Fruit fly (Drosophila melanogaster) Kc167 (cell line): ENCODE measurements around the gene CG12229.

ENCODE experiments used
- Myc ChIP-seq: fragments of >200 bp; optimal IDR thresholded peaks from 2 replicates; lab custom pipeline; 2017; ENCODE audit warnings: missing external identifiers
- Sin3A ChIP-seq: fragments of >200 bp; optimal IDR thresholded peaks from 2 replicates; lab custom pipeline; 2018; ENCODE audit warnings: missing external identifiers
- h ChIP-seq: fragments of >200 bp; optimal IDR thresholded peaks from 3 replicates; lab custom pipeline; 2018; ENCODE audit warnings: missing external identifiers
- insv ChIP-seq: fragments of >200 bp; optimal IDR thresholded peaks from 3 replicates; lab custom pipeline; 2018; ENCODE audit warnings: missing external identifiers
- psq ChIP-seq: fragments of >200 bp; optimal IDR thresholded peaks from 2 replicates; lab custom pipeline; 2017; ENCODE audit warnings: missing external identifiers
- ttk ChIP-seq: sonication (Bioruptor generic); optimal IDR thresholded peaks from 2 replicates; lab custom pipeline; 2017; ENCODE audit warnings: missing external identifiers

CG12229 gene

dm6 chr3L:17458856-17459518 is 22.8 kb upstream of the CG12229 start:
- TF ChIP-seq psq = no peak
- TF ChIP-seq Sin3A = no peak
- no peak for TF ChIP-seq ttk
- TF ChIP-seq h (lab: Kevin White, UChicago) = no peak
- TF ChIP-seq insv = no peak
- TF ChIP-seq Myc (lab: Kevin White, UChicago) = no peak

- TF ChIP-seq Sin3A = no peak
- TF ChIP-seq insv = no peak
- TF ChIP-seq Myc (lab: Kevin White, UChicago) = no peak
- TF ChIP-seq psq = no peak
- no peak for TF ChIP-seq ttk
- no peak for TF ChIP-seq h (lab: Kevin White, UChicago)
These were observed 21.5 kb upstream of the CG12229 start for dm6 chr3L:17457695-17458242.

dm6 chr3L:17447881-17448280 is 11.7 kb upstream of the CG12229 start:
- TF ChIP-seq ttk (no peak), h (lab: Kevin White, UChicago) (no peak), Sin3A (no peak)

- no peak for TF ChIP-seq ttk
These were observed 9.6 kb upstream of the CG12229 start for dm6 chr3L:17445629-17446431.

dm6 chr3L:17444569-17444968 is 8.3 kb upstream of the CG12229 start:
- TF ChIP-seq Sin3A = no peak
- no peak for TF ChIP-seq psq
- no peak for TF ChIP-seq ttk
- TF ChIP-seq h (lab: Kevin White, UChicago) = no peak
- TF ChIP-seq Myc (lab: Kevin White, UChicago) = no peak
- no peak for TF ChIP-seq insv

- TF ChIP-seq Myc (lab: Kevin White, UChicago) = no peak
- TF ChIP-seq psq = no peak
- no peak for TF ChIP-seq ttk
- TF ChIP-seq Sin3A = no peak
- TF ChIP-seq h (lab: Kevin White, UChicago) = no peak
- no peak for TF ChIP-seq insv
These were observed 5.4 kb upstream of the CG12229 start for dm6 chr3L:17441602-17442001.

- TF ChIP-seq psq (no peak), insv (no peak), Sin3A (no peak), ttk (no peak), h (lab: Kevin White, UChicago) (no peak), Myc (lab: Kevin White, UChicago) (no peak)
These were observed 2.8 kb upstream of the CG12229 start, which contains the start of gene CG18265 for dm6 chr3L:17438872-17439495. Gene CG18265, plus strand, starts transcription at chr3L:17439401.

- TF ChIP-seq h (lab: Kevin White, UChicago) = no peak
- TF ChIP-seq psq = no peak
- no peak for TF ChIP-seq Sin3A
- no peak for TF ChIP-seq ttk
- TF ChIP-seq insv = no peak
- no peak for TF ChIP-seq Myc (lab: Kevin White, UChicago)
These were observed 2.7 kb downstream of the CG12229 start, which contains the start of the genes Coq4 and CG32176 for dm6 chr3L:17433555-17433954. Gene Coq4, minus strand, starts transcription at chr3L:17433621. Gene CG32176, plus strand, starts transcription at chr3L:17433868.

dm6 chr3L:17432947-17433346 is 3.3 kb downstream of the CG12229 start, which contains the start of gene frc:
Gene frc, minus strand, starts transcription at chr3L:17433190.
- TF ChIP-seq Myc (lab: Kevin White, UChicago) (no peak), insv (no peak), ttk (no peak), psq (no peak), Sin3A (no peak), h (lab: Kevin White, UChicago) (no peak)

- no peak for TF ChIP-seq ttk
- no peak for TF ChIP-seq Myc (lab: Kevin White, UChicago)
- TF ChIP-seq h (lab: Kevin White, UChicago) = no peak
- no peak for TF ChIP-seq psq
- TF ChIP-seq Sin3A = no peak
- no peak for TF ChIP-seq insv
These were observed 5.2 kb downstream of the CG12229 start for dm6 chr3L:17430957-17431585.

- no peak for TF ChIP-seq h (lab: Kevin White, UChicago)
- no peak for TF ChIP-seq insv
- TF ChIP-seq psq = no peak
- no peak for TF ChIP-seq Sin3A
- no peak for TF ChIP-seq ttk
- TF ChIP-seq Myc (lab: Kevin White, UChicago) = no peak
These were observed 5.8 kb downstream of the CG12229 start for dm6 chr3L:17430390-17430789.

- no peak for TF ChIP-seq psq
These were observed 7.5 kb downstream of the CG12229 start, which contains the start of gene Gorab for dm6 chr3L:17428779-17429178. Gene Gorab, minus strand, starts transcription at chr3L:17428836.

- TF ChIP-seq Sin3A (no peak), ttk (no peak), insv (no peak), Myc (lab: Kevin White, UChicago) (no peak), h (lab: Kevin White, UChicago) (no peak), psq (no peak)
These were observed 9.2 kb downstream of the CG12229 start, which contains the start of gene Polr3G for dm6 chr3L:17427013-17427412. Gene Polr3G, minus strand, starts transcription at chr3L:17427130.
